Fruit fly (Drosophila melanogaster) whole organism, prepupa: Measurements from ENCODE around the gene CG32344.

ENCODE experiments used
- Blimp-1 ChIP-seq: fragments of 200-800 bp; sonication (Bioruptor generic); optimal IDR thresholded peaks from 3 replicates; lab custom pipeline; 2017; ENCODE audit warnings: missing biosample characterization, missing genetic modification characterization, mild to moderate bottlenecking, moderate library complexity, missing genetic modification reagents
- CG10631 ChIP-seq: fragments of 200-800 bp; sonication (Bioruptor generic); optimal IDR thresholded peaks from 2 replicates; lab custom pipeline; 2016; ENCODE audit warnings: missing biosample characterization, missing genetic modification characterization
- CG10669 ChIP-seq: fragments of 200-800 bp; sonication (Bioruptor generic); optimal IDR thresholded peaks from 3 replicates; lab custom pipeline; 2018; ENCODE audit warnings: missing biosample characterization, mild to moderate bottlenecking, missing genetic modification characterization, moderate library complexity
- CG11294 ChIP-seq: fragments of 200-800 bp; sonication (Bioruptor generic); IDR thresholded peaks from 2 replicates; pipeline ENCODE4 v1.3.6; 2022; ENCODE audit warnings: missing biosample characterization, missing genetic modification characterization
- CG11762 ChIP-seq: fragments of 200-800 bp; sonication (Bioruptor generic); optimal IDR thresholded peaks from 3 replicates; lab custom pipeline; 2016; ENCODE audit warnings: missing biosample characterization, missing genetic modification characterization; ENCODE audit not compliant: insufficient read depth
- CG11902 ChIP-seq: fragments of 200-800 bp; sonication (Bioruptor generic); optimal IDR thresholded peaks from 3 replicates; lab custom pipeline; 2016; ENCODE audit warnings: missing biosample characterization, missing genetic modification characterization
- CG15336 ChIP-seq: fragments of 200-800 bp; sonication (Bioruptor generic); IDR thresholded peaks from 2 replicates; pipeline ENCODE4 v1.3.6; 2022; ENCODE audit warnings: missing biosample characterization, missing genetic modification characterization
- CG1621 ChIP-seq: fragments of 200-800 bp; sonication (Bioruptor generic); optimal IDR thresholded peaks from 3 replicates; lab custom pipeline; 2018; ENCODE audit warnings: missing biosample characterization, mild to moderate bottlenecking, missing genetic modification characterization
- CG16779 ChIP-seq: fragments of 200-800 bp; sonication (Bioruptor generic); optimal IDR thresholded peaks from 3 replicates; lab custom pipeline; 2017; ENCODE audit warnings: missing biosample characterization, mild to moderate bottlenecking, missing genetic modification characterization
- CG3032 ChIP-seq: fragments of 200-800 bp; optimal IDR thresholded peaks from 2 replicates; lab custom pipeline; 2019; ENCODE audit warnings: missing biosample characterization, mild to moderate bottlenecking, missing genetic modification characterization, moderate library complexity
- CG31627 ChIP-seq: fragments of 200-800 bp; sonication (Bioruptor generic); optimal IDR thresholded peaks from 3 replicates; lab custom pipeline; 2016; ENCODE audit warnings: missing biosample characterization, missing genetic modification characterization
- CG32006 ChIP-seq: fragments of 200-800 bp; sonication (Bioruptor generic); optimal IDR thresholded peaks from 3 replicates; lab custom pipeline; 2017; ENCODE audit warnings: missing biosample characterization, mild to moderate bottlenecking, missing genetic modification characterization
- CG34406 ChIP-seq: fragments of 200-800 bp; sonication (Bioruptor generic); optimal IDR thresholded peaks from 3 replicates; lab custom pipeline; 2016; ENCODE audit warnings: missing biosample characterization, missing genetic modification characterization
- CG4318 ChIP-seq: fragments of 200-800 bp; sonication (Bioruptor generic); optimal IDR thresholded peaks from 3 replicates; lab custom pipeline; 2017; ENCODE audit warnings: missing biosample characterization, mild to moderate bottlenecking, missing genetic modification characterization
- CG6808 ChIP-seq: fragments of 200-800 bp; sonication (Bioruptor generic); optimal IDR thresholded peaks from 3 replicates; lab custom pipeline; 2017; ENCODE audit warnings: missing biosample characterization, missing genetic modification characterization, mild to moderate bottlenecking, moderate library complexity, missing genetic modification reagents
- CG6854 ChIP-seq: fragments of 200-800 bp; sonication (Bioruptor generic); optimal IDR thresholded peaks from 2 replicates; lab custom pipeline; 2017; ENCODE audit warnings: missing biosample characterization, mild to moderate bottlenecking, missing genetic modification characterization
- CG7368 ChIP-seq: fragments of 200-800 bp; sonication (Bioruptor generic); optimal IDR thresholded peaks from 3 replicates; lab custom pipeline; 2016; ENCODE audit warnings: missing biosample characterization, missing genetic modification characterization
- CG8119 ChIP-seq: fragments of 200-800 bp; sonication (Bioruptor generic); IDR thresholded peaks from 3 replicates; pipeline ENCODE4 v1.3.6; 2022; ENCODE audit warnings: missing biosample characterization, missing genetic modification characterization
- CG8319 ChIP-seq: fragments of 200-800 bp; sonication (Bioruptor generic); optimal IDR thresholded peaks from 3 replicates; lab custom pipeline; 2016; ENCODE audit warnings: missing biosample characterization, missing genetic modification characterization
- CG8632 ChIP-seq: fragments of 200-800 bp; sonication (Bioruptor generic); optimal IDR thresholded peaks from 3 replicates; lab custom pipeline; 2016; ENCODE audit warnings: missing biosample characterization, missing genetic modification characterization
- CG9139 ChIP-seq: fragments of 200-800 bp; sonication (Bioruptor generic); optimal IDR thresholded peaks from 3 replicates; lab custom pipeline; 2017; ENCODE audit warnings: missing biosample characterization, mild to moderate bottlenecking, missing genetic modification characterization
- Eip78C ChIP-seq: fragments of 200-800 bp; sonication (Bioruptor generic); peaks from one replicate; lab custom pipeline; 2016; ENCODE audit warnings: missing biosample characterization, missing genetic modification characterization
- Ets21C ChIP-seq: fragments of 200-800 bp; sonication (Bioruptor generic); optimal IDR thresholded peaks from 3 replicates; lab custom pipeline; 2016; ENCODE audit warnings: missing biosample characterization, missing genetic modification characterization
- Ets96B ChIP-seq: fragments of 200-800 bp; optimal IDR thresholded peaks from 2 replicates; lab custom pipeline; 2019; ENCODE audit warnings: missing biosample characterization, mild to moderate bottlenecking, missing genetic modification characterization, moderate library complexity
- Gug ChIP-seq: fragments of 200-800 bp; sonication (Bioruptor generic); IDR thresholded peaks from 2 replicates; pipeline ENCODE4 v1.3.6; 2022; ENCODE audit warnings: missing biosample characterization, missing genetic modification characterization
- Hr38 ChIP-seq: sonication (Bioruptor generic); optimal IDR thresholded peaks from 2 replicates; lab custom pipeline; 2016; ENCODE audit warnings: missing biosample characterization, missing genetic modification characterization
- Hr39 ChIP-seq: fragments of 200-800 bp; sonication (Bioruptor generic); optimal IDR thresholded peaks from 2 replicates; lab custom pipeline; 2016; ENCODE audit warnings: missing biosample characterization, missing genetic modification characterization
- Hr4 ChIP-seq: fragments of 200-800 bp; sonication (Bioruptor generic); optimal IDR thresholded peaks from 3 replicates; lab custom pipeline; 2016; ENCODE audit warnings: missing biosample characterization, missing genetic modification characterization
- Lpt ChIP-seq: fragments of 200-800 bp; sonication (Bioruptor generic); optimal IDR thresholded peaks from 3 replicates; lab custom pipeline; 2016; ENCODE audit warnings: missing biosample characterization, missing genetic modification characterization
- OdsH ChIP-seq: fragments of 200-800 bp; sonication (Bioruptor generic); optimal IDR thresholded peaks from 3 replicates; lab custom pipeline; 2016; ENCODE audit warnings: missing biosample characterization, missing genetic modification characterization
- Sox102F ChIP-seq: fragments of 200-800 bp; sonication (Bioruptor generic); optimal IDR thresholded peaks from 2 replicates; lab custom pipeline; 2016; ENCODE audit warnings: missing biosample characterization, mild to moderate bottlenecking, missing genetic modification characterization
- Sox15 ChIP-seq: fragments of 200-800 bp; sonication (Bioruptor generic); optimal IDR thresholded peaks from 3 replicates; lab custom pipeline; 2016; ENCODE audit warnings: missing biosample characterization, missing genetic modification characterization
- achi ChIP-seq: fragments of 200-800 bp; sonication (Bioruptor generic); optimal IDR thresholded peaks from 3 replicates; lab custom pipeline; 2016; ENCODE audit warnings: missing biosample characterization, missing genetic modification characterization
- cyc ChIP-seq: fragments of 200-800 bp; sonication (Bioruptor generic); optimal IDR thresholded peaks from 3 replicates; lab custom pipeline; 2016; ENCODE audit warnings: missing biosample characterization, missing genetic modification characterization
- dsx ChIP-seq: fragments of 200-800 bp; optimal IDR thresholded peaks from 3 replicates; lab custom pipeline; 2019; ENCODE audit warnings: missing biosample characterization, mild to moderate bottlenecking, missing genetic modification characterization, moderate library complexity; ENCODE audit not compliant: poor library complexity, severe bottlenecking
- eg ChIP-seq: fragments of 200-800 bp; sonication (Bioruptor generic); IDR thresholded peaks from 3 replicates; pipeline ENCODE4 v1.3.6; 2022; ENCODE audit warnings: missing biosample characterization, missing genetic modification characterization
- esn ChIP-seq: fragments of 200-800 bp; sonication (Bioruptor generic); optimal IDR thresholded peaks from 2 replicates; lab custom pipeline; 2016; ENCODE audit warnings: missing biosample characterization, mild to moderate bottlenecking, missing genetic modification characterization, moderate library complexity
- fd59A ChIP-seq: fragments of 200-800 bp; sonication (Bioruptor generic); optimal IDR thresholded peaks from 2 replicates; lab custom pipeline; 2017; ENCODE audit warnings: missing biosample characterization, mild to moderate bottlenecking, missing genetic modification characterization, missing genetic modification reagents
- fd85E ChIP-seq: fragments of 200-800 bp; sonication (Bioruptor generic); optimal IDR thresholded peaks from 3 replicates; lab custom pipeline; 2016; ENCODE audit warnings: missing biosample characterization, missing genetic modification characterization
- fkh ChIP-seq: fragments of 200-800 bp; sonication (Bioruptor generic); optimal IDR thresholded peaks from 3 replicates; lab custom pipeline; 2017; ENCODE audit warnings: missing biosample characterization, mild to moderate bottlenecking, missing genetic modification characterization, moderate library complexity
- lz ChIP-seq: fragments of 200-800 bp; sonication (Bioruptor generic); optimal IDR thresholded peaks from 3 replicates; lab custom pipeline; 2016; ENCODE audit warnings: missing biosample characterization, missing genetic modification characterization
- salr ChIP-seq, 2 experiments: fragments of 200-800 bp; sonication (Bioruptor generic); optimal IDR thresholded peaks; 3 replicates each; lab custom pipeline; 2016 to 2018; ENCODE audit warnings: missing biosample characterization in 2 of 2, missing genetic modification characterization in 2 of 2, mild to moderate bottlenecking in 1 of 2
- spab ChIP-seq: fragments of 200-800 bp; sonication (Bioruptor generic); optimal IDR thresholded peaks from 2 replicates; lab custom pipeline; 2017; ENCODE audit warnings: missing biosample characterization, mild to moderate bottlenecking, missing genetic modification characterization, missing genetic modification reagents
- ss ChIP-seq, 2 experiments: fragments of 200-800 bp; sonication (Bioruptor generic); optimal IDR thresholded peaks; 2 replicates in 1 of 2; 3 replicates in 1 of 2; lab custom pipeline; 2017 to 2018; ENCODE audit warnings: mild to moderate bottlenecking in 2 of 2, missing biosample characterization in 2 of 2, missing genetic modification characterization in 2 of 2, moderate library complexity in 1 of 2
- svp ChIP-seq: fragments of 200-800 bp; sonication (Bioruptor generic); peaks from one replicate; lab custom pipeline; 2016; ENCODE audit warnings: missing biosample characterization, missing genetic modification characterization
- vri ChIP-seq: fragments of 200-800 bp; sonication (Bioruptor generic); optimal IDR thresholded peaks from 3 replicates; lab custom pipeline; 2016; ENCODE audit warnings: missing biosample characterization, mild to moderate bottlenecking, missing genetic modification characterization

CG32344 gene

DNA sequence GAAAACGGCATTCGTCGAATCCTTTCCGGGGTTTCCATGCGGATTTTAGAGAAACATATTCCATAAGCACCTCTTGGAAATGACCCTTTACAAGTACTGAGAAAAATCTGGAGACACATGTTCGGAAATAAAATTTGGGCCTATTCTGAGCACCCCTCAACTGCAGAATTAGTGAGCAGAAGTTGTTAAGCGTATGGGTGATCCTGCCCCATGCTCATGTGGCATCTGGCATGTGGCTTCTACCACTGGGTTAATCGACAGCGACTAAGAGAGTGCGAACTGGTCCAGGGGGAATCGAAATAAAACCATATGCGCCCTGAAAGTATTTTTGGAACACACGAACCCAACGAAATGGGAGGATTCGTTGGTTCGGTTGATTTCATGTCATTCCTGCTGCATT is 3.7 kb downstream of the CG32344 start:
- TF ChIP-seq Hr38: no peak
- TF ChIP-seq, all 60 proteins: peak for 0

DNA sequence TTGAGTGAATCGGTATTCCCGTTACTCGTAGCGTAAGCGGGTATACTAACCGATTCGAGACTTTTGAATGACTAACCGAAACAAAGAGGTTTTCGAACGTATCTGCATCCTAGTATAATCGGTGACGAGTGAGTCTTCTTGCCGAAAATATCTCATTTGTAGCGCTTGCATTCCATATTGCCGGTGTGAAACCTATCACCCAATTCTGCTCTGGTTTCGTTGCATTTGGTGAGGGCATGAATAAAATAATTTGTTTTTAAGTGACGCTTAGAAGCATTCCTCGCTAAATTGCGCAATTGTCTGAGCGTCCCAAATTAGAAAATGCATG is 4.5 kb downstream of the CG32344 start:
- TF ChIP-seq CG15336 (GFP tag; lab: Robert Waterston, UW): 0 out of 2 replicates have a peak, but pooled peaks have one; percentile 4
- TF ChIP-seq Gug (GFP tag; lab: Robert Waterston, UW): no peak
- TF ChIP-seq Eip78C: peak; percentile 23

DNA sequence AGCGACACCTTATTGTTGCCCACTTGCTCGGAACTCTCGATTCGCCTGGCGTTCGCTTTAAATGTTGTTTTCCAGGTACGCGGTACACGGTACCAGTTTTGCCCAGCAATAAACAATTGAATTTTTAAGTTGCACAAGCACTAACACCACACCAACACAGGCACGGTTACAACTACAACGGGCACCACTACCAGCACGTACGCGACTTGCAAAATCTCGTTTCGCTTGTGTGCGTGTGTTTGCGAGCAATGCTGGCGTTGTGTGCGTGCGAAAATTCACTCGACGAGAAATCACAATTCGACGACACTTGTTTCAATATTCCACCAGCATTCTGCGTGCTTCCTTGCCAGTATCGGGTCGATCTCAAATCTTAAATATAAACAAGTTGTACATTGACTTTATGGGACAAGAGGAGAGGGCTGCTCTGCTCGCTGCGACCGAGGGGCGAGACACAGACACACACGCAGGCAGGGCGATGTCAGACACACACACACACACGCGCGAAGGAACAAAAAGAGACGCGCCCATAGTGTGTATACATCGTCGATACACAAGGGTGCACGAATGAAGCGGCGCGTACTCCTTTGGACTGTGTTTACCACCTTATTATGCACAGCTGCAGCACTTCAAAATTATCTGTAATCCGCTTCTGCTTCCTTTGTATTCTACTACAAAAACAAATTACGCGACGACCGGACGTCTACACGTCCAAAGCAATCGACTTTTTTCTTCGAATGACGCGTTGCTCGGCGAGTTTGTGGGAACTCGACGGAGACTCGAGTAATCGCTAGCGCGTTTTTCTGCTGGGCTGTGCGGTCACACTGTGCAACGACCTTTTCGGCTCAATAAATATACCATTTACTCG is 5.1 kb downstream of the CG32344 start, which contains the start of gene fwd:
TSS of gene fwd (minus strand) at position 740 of the 865 bp plus-strand sequence.
- TF ChIP-seq spab (GFP tag; lab: Kevin White, UChicago) (no peak), vri (GFP tag; lab: Kevin White, UChicago) (no peak), salr (GFP tag; optimal IDR thresholded peaks at IDR 0.05; lab: Kevin White, UChicago) (no peak), Lpt (GFP tag; lab: Kevin White, UChicago) (peak; percentile 19), CG11902 (no peak), CG7368 (no peak), CG8119 (GFP tag; lab: Robert Waterston, UW) (no peak), eg (no peak), CG16779 (no peak), esn (GFP tag; lab: Kevin White, UChicago) (no peak), svp (peak; percentile 83), Sox102F (no peak), Ets21C (GFP tag; lab: Kevin White, UChicago) (no peak), CG10631 (GFP tag; lab: Kevin White, UChicago) (no peak), dsx (GFP tag; lab: Kevin White, UChicago) (peak; percentile 14), Blimp-1 (GFP tag; lab: Kevin White, UChicago) (no peak), cyc (GFP tag; lab: Kevin White, UChicago) (no peak), Hr4 (GFP tag; lab: Kevin White, UChicago) (no peak), CG10669 (GFP tag; lab: Kevin White, UChicago) (no peak), CG3032 (tag; lab: Kevin White, UChicago) (no peak), achi (GFP tag; lab: Kevin White, UChicago) (no peak), CG6854 (GFP tag; lab: Kevin White, UChicago) (peak; percentile 62), CG11762 (GFP tag; lab: Kevin White, UChicago) (no peak), CG8319 (GFP tag; lab: Kevin White, UChicago) (no peak), OdsH (GFP tag; lab: Kevin White, UChicago) (no peak), Sox15 (GFP tag; lab: Kevin White, UChicago) (no peak), CG31627 (GFP tag; lab: Kevin White, UChicago) (no peak), CG9139 (GFP tag; lab: Kevin White, UChicago) (peak; percentile 36), fd59A (GFP tag; lab: Kevin White, UChicago) (no peak), Hr38 (no peak), fkh (peak; percentile 80), CG6808 (GFP tag; lab: Kevin White, UChicago) (peak; percentile 44), Hr39 (no peak), CG34406 (GFP tag; lab: Kevin White, UChicago) (no peak), lz (no peak), CG1621 (peak; percentile 20), CG8632 (GFP tag; lab: Kevin White, UChicago) (no peak), Gug (GFP tag; lab: Robert Waterston, UW) (no peak), CG15336 (GFP tag; lab: Robert Waterston, UW) (0 out of 2 replicates have a peak, but pooled peaks have one; percentile 6), ss (GFP tag; optimal IDR thresholded peaks at IDR 0.05; lab: Kevin White, UChicago) (peak; percentile 66 to 73), CG32006 (GFP tag; lab: Kevin White, UChicago) (no peak), Ets96B (tag; lab: Kevin White, UChicago) (no peak), CG4318 (GFP tag; lab: Kevin White, UChicago) (no peak), fd85E (GFP tag; lab: Kevin White, UChicago) (no peak), CG11294 (GFP tag; lab: Robert Waterston, UW) (no peak)
